Fruit fly (Drosophila melanogaster) whole organism, larva: ENCODE results near the gene CG5171.

ENCODE experiments used
- noc ChIP-seq: fragments of 200-800 bp; sonication (Bioruptor generic); optimal IDR thresholded peaks from 3 replicates; lab custom pipeline; 2019; ENCODE audit warnings: missing biosample characterization, mild to moderate bottlenecking, missing genetic modification characterization, moderate library complexity

CG5171 gene

dm6 chr2L:7401025-7401424 is at the start of gene CG5171:
TSS of gene CG5171 (plus strand) at chr2L:7401335.
- no peak for TF ChIP-seq noc

- peak; percentile 41 for TF ChIP-seq noc
Observed at dm6 chr2L:7352775-7353187, 48.4 kb upstream of the CG5171 start.

- TF ChIP-seq noc = no peak
Observed at dm6 chr2L:7358008-7358582, 43.0 kb upstream of the CG5171 start.

dm6 chr2L:7358788-7359187 is 42.3 kb upstream of the CG5171 start:
- no peak for TF ChIP-seq noc

dm6 chr2L:7363079-7363478 is 38.1 kb upstream of the CG5171 start, which contains the start of gene Wnt10:
TSS of gene Wnt10 (plus strand) at chr2L:7363379.
- TF ChIP-seq noc = no peak

dm6 chr2L:7376157-7376556 is 25.0 kb upstream of the CG5171 start:
- TF ChIP-seq noc = no peak

dm6 chr2L:7377402-7377801 is 23.7 kb upstream of the CG5171 start, which contains the start of gene ninaC:
TSS of gene ninaC (plus strand) at chr2L:7377702.
- TF ChIP-seq noc = no peak

dm6 chr2L:7386555-7387420 is 14.3 kb upstream of the CG5171 start:
- no peak for TF ChIP-seq noc

dm6 chr2L:7387813-7388558 is 13.1 kb upstream of the CG5171 start, which contains the start of the genes CG5149 and gudu:
TSS of gene CG5149 (minus strand) at chr2L:7388253.
TSS of gene gudu (plus strand) at chr2L:7388508.
- TF ChIP-seq noc = no peak

- no peak for TF ChIP-seq noc
Observed at dm6 chr2L:7395813-7396212, 5.3 kb upstream of the CG5171 start.

dm6 chr2L:7396962-7397361 is 4.2 kb upstream of the CG5171 start:
- TF ChIP-seq noc = peak; percentile 44

dm6 chr2L:7397746-7398145 is 3.4 kb upstream of the CG5171 start:
- TF ChIP-seq noc = no peak

dm6 chr2L:7398528-7398927 is 2.6 kb upstream of the CG5171 start, which contains the start of gene CG5160:
TSS of gene CG5160 (minus strand) at chr2L:7398750.
- TF ChIP-seq noc = no peak

- peak; percentile 88 for TF ChIP-seq noc
Observed at dm6 chr2L:7401627-7402026, 492 bp downstream of the CG5171 start.

dm6 chr2L:7404923-7405322 is 3.8 kb downstream of the CG5171 start, which contains the start of gene CG5177:
TSS of gene CG5177 (plus strand) at chr2L:7405227.
- TF ChIP-seq noc = no peak

dm6 chr2L:7407638-7408037 is 6.5 kb downstream of the CG5171 start:
- no peak for TF ChIP-seq noc

dm6 chr2L:7409007-7409406 is 7.9 kb downstream of the CG5171 start:
- no peak for TF ChIP-seq noc
